In the genomic region with DNA sequence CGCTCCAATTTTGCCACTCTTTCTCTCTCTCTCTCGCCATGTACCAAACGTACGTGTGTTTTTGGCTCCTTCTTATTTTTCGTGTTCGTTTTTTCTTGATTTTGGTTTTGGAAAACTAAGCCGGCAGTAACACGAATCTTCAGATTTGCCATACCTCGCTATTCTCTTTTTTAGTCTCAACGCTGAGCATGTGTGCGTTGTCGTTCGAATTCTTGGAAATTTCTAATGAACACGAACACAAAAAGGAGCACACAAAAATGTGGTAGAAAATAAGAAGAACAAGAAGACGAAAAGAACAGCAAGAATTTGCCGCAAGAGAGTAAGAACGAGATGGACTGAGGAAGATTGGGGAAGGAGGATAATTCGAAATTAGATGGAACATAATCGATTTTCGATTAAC, we compare ENCODE assay signal across 2 fruit fly cellular contexts.
TF ChIP-seq lines count a peak whose summit lies in the region.

No protein-coding gene starts in this region.

- no peak for TF ChIP-seq CTCF in whole organism, embryonic (GFP tag; optimal IDR thresholded peaks at IDR 0.05; lab: Kevin White, UChicago)

TF ChIP-seq in whole organism, embryonic, 481 proteins besides CTCF, POLR2A, EP300 and RAD21:
- TF ChIP-seq lola (GFP tag; optimal IDR thresholded peaks at IDR 0.05; lab: Kevin White, UChicago) (no peak), CG2199 (GFP tag; IDR thresholded peaks at IDR 0.05; lab: Robert Waterston, UW) (no peak), Atf6 (GFP tag; IDR thresholded peaks at IDR 0.05; lab: Robert Waterston, UW) (no peak), CG32772 (GFP tag; IDR thresholded peaks at IDR 0.05; lab: Robert Waterston, UW) (no peak), Stat92E (GFP tag; optimal IDR thresholded peaks at IDR 0.05; lab: Kevin White, UChicago) (peak in 1 of 3 experiments; percentile 96), CG17385 (GFP tag; optimal IDR thresholded peaks at IDR 0.05; lab: Kevin White, UChicago) (peak; percentile 33), pros (GFP tag; optimal IDR thresholded peaks at IDR 0.05; lab: Kevin White, UChicago) (peak; percentile 86), stwl (tag; optimal IDR thresholded peaks at IDR 0.05; lab: Kevin White, UChicago) (peak; percentile 8), cg (GFP tag; optimal IDR thresholded peaks at IDR 0.05; lab: Kevin White, UChicago) (peak; percentile 30), psq (GFP tag; optimal IDR thresholded peaks at IDR 0.05; lab: Kevin White, UChicago) (peak; percentile 33), twi (tag; optimal IDR thresholded peaks at IDR 0.05; lab: Kevin White, UChicago) (peak; percentile 29), CG5180 (GFP tag; optimal IDR thresholded peaks at IDR 0.05; lab: Kevin White, UChicago) (no peak), Side (GFP tag; optimal IDR thresholded peaks at IDR 0.05; lab: Kevin White, UChicago) (no peak)

TF ChIP-seq in whole organism, wandering third instar larva, 38 proteins besides CTCF, POLR2A, EP300 and RAD21:
- no peak for TF ChIP-seq foxo (GFP tag; optimal IDR thresholded peaks at IDR 0.05; lab: Kevin White, UChicago)
- no peak for TF ChIP-seq Abd-B (GFP tag; optimal IDR thresholded peaks at IDR 0.05; lab: Kevin White, UChicago)
- TF ChIP-seq psq (GFP tag; optimal IDR thresholded peaks at IDR 0.05; lab: Kevin White, UChicago), result peak; percentile 54
- no peak for TF ChIP-seq Myc (optimal IDR thresholded peaks at IDR 0.05; lab: Kevin White, UChicago)
- no peak for TF ChIP-seq Mio (GFP tag; optimal IDR thresholded peaks at IDR 0.05; lab: Kevin White, UChicago)
- TF ChIP-seq Hr83 (GFP tag; optimal IDR thresholded peaks at IDR 0.05; lab: Kevin White, UChicago; ENCODE audit: poor library complexity, severe bottlenecking), result no peak

Comparison
In these comparisons a context has a peak if more than half of its experiments do, and no peak if none do; other contexts are left out.
1. Of the 10 proteins assayed by ChIP-seq in both whole organism, embryonic and whole organism, wandering third instar larva: peak only in whole organism, embryonic: none; only in whole organism, wandering third instar larva: none; in both: psq; in neither: 9.